Worm (Caenorhabditis elegans): Measurements from ENCODE around the gene far-1.
A peak's percentile ranks its signal among the peaks of the same experiment; 100 is the strongest.

The far-1 gene

ce11 chrIII:9104060-9104459, 23.1 kb upstream of the far-1 start (continued):
- TF ChIP-seq egl-43 (GFP tag; IDR thresholded peaks at IDR 0.05) (peak; percentile 95), nhr-77 (tag; optimal IDR thresholded peaks at IDR 0.05) (no peak), nhr-102 (tag; optimal IDR thresholded peaks at IDR 0.05) (peak; percentile 37), ztf-11 (tag; optimal IDR thresholded peaks at IDR 0.05) (no peak), nhr-28 (tag; optimal IDR thresholded peaks at IDR 0.05) (peak; percentile 17), pha-4 (GFP tag; IDR thresholded peaks at IDR 0.05) (no peak), pha-4 (tag; optimal IDR thresholded peaks at IDR 0.05) (no peak), nhr-76 (tag; optimal IDR thresholded peaks at IDR 0.05) (no peak), unc-130 (GFP tag; optimal IDR thresholded peaks at IDR 0.05) (peak; percentile 57), saeg-2 (GFP tag; IDR thresholded peaks at IDR 0.05) (0 out of 2 replicates have a peak, but pooled peaks have one; percentile 69)

- TF ChIP-seq lin-13 (GFP tag; optimal IDR thresholded peaks at IDR 0.05) = no peak
- no peak for TF ChIP-seq dmd-9 (GFP tag; IDR thresholded peaks at IDR 0.05)
- no peak for TF ChIP-seq ctbp-1 (GFP tag; IDR thresholded peaks at IDR 0.05)
- no peak for TF ChIP-seq zip-11 (GFP tag; IDR thresholded peaks at IDR 0.05)
- no peak for TF ChIP-seq F44E2.7 (GFP tag; IDR thresholded peaks at IDR 0.05)
- no peak for TF ChIP-seq ZK546.5 (tag; optimal IDR thresholded peaks at IDR 0.05)
- no peak for TF ChIP-seq lin-38 (GFP tag; IDR thresholded peaks at IDR 0.05)
- no peak for TF ChIP-seq egl-27 (tag; optimal IDR thresholded peaks at IDR 0.05)
- TF ChIP-seq zag-1 (tag; optimal IDR thresholded peaks at IDR 0.05) = no peak
- TF ChIP-seq dmd-8 (GFP tag; IDR thresholded peaks at IDR 0.05) = no peak
- no peak for TF ChIP-seq madf-5 (GFP tag; IDR thresholded peaks at IDR 0.05)
- no peak for TF ChIP-seq unc-39 (tag; optimal IDR thresholded peaks at IDR 0.05)
- TF ChIP-seq spr-3 (GFP tag; optimal IDR thresholded peaks at IDR 0.05) = no peak
Measured at ce11 chrIII:9103643-9104042, 22.7 kb upstream of the far-1 start, which contains the start of gene dos-1. TSS of gene dos-1 (plus strand) at chrIII:9103943.

DNA sequence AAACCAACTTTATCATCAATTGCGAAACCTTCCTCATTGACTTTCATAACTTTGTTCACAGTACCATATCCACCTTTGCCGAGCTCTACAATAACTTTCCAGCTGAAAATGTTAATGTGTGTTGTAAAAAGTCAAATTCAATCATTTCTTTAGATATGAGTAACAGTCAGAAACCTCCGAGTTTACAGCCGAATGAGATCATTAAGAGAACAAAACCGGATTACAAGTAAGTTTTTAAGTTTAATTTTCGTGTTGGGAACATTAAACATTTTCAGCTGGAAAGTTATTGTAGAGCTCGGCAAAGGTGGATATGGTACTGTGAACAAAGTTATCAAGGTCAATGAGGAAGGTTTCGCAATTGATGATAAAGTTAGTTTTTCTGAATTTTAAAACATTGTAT, 20.2 kb upstream of the far-1 start, which contains the start of gene ZK507.1:
Gene ZK507.1, minus strand, starts transcription at position 101 of the 400 bp plus-strand sequence.
- TF ChIP-seq saeg-2 (GFP tag; IDR thresholded peaks at IDR 0.05) (no peak), F26F4.8 (GFP tag; conservative IDR thresholded peaks at IDR 0.05) (no peak), Y48G9A.11 (GFP tag; IDR thresholded peaks at IDR 0.05) (no peak), fos-1 (tag; optimal IDR thresholded peaks at IDR 0.05) (no peak), nhr-237 (tag; optimal IDR thresholded peaks at IDR 0.05) (no peak), attf-4 (tag; optimal IDR thresholded peaks at IDR 0.05) (no peak), F49E8.2 (tag; optimal IDR thresholded peaks at IDR 0.05; ENCODE audit: borderline replicate concordance) (no peak), daf-8 (GFP tag; IDR thresholded peaks at IDR 0.05) (no peak), mxl-3 (GFP tag; optimal IDR thresholded peaks at IDR 0.05) (no peak), unc-130 (GFP tag; optimal IDR thresholded peaks at IDR 0.05) (no peak), ztf-11 (tag; optimal IDR thresholded peaks at IDR 0.05) (no peak), F10B5.3 (tag; optimal IDR thresholded peaks at IDR 0.05) (no peak), lin-15B (tag; optimal IDR thresholded peaks at IDR 0.05) (no peak), unc-39 (tag; optimal IDR thresholded peaks at IDR 0.05) (no peak), zip-2 (tag; optimal IDR thresholded peaks at IDR 0.05) (no peak), ztf-7 (tag; optimal IDR thresholded peaks at IDR 0.05) (no peak), R02D3.7 (tag; optimal IDR thresholded peaks at IDR 0.05) (no peak)

- TF ChIP-seq hlh-30 (tag; optimal IDR thresholded peaks at IDR 0.05; ENCODE audit: insufficient read depth) (no peak), ceh-32 (tag; optimal IDR thresholded peaks at IDR 0.05; ENCODE audit: poor library complexity) (no peak), php-3 (GFP tag; IDR thresholded peaks at IDR 0.05) (no peak), nhr-102 (tag; optimal IDR thresholded peaks at IDR 0.05) (no peak), F44E2.7 (GFP tag; IDR thresholded peaks at IDR 0.05) (no peak), fkh-10 (GFP tag; optimal IDR thresholded peaks at IDR 0.05) (no peak), unc-62 (GFP tag; optimal IDR thresholded peaks at IDR 0.05 in 1 of 2) (peak in 1 of 2 experiments; percentile 72), unc-62 (tag; optimal IDR thresholded peaks at IDR 0.05) (no peak), unc-130 (GFP tag; optimal IDR thresholded peaks at IDR 0.05) (peak; percentile 41), F37D6.2 (tag; optimal IDR thresholded peaks at IDR 0.05) (no peak), nhr-10 (tag; optimal IDR thresholded peaks at IDR 0.05) (no peak), Y48G9A.11 (GFP tag; IDR thresholded peaks at IDR 0.05) (peak; percentile 34; the same call in 1 of the 2 replicates), ZK546.5 (tag; optimal IDR thresholded peaks at IDR 0.05) (no peak), lsy-2 (tag; optimal IDR thresholded peaks at IDR 0.05) (no peak)
Measured at ce11 chrIII:9091392-9092291, 10.7 kb upstream of the far-1 start, which contains the start of gene glp-1. TSS of gene glp-1 (plus strand) at chrIII:9092241.

Measured in whole organism, L4 larva.